Worm (Caenorhabditis elegans) whole organism, L4/young adult: ENCODE results near the gene F44A6.5.

Experiments used
- W03F9.2 ChIP-seq: fragments of 150-350 bp; optimal IDR thresholded peaks from 2 replicates; lab custom pipeline; 2014; ENCODE audit warnings: missing biosample characterization, missing genetic modification characterization
- dao-5 ChIP-seq: sonication (generic microtip); optimal IDR thresholded peaks from 2 replicates; lab custom pipeline; 2016; ENCODE audit warnings: missing genotype, missing genetic modification characterization, moderate library complexity, missing compliant biosample characterization
- him-1 ChIP-seq: sonication (generic microtip); optimal IDR thresholded peaks from 2 replicates; lab custom pipeline; 2016; ENCODE audit warnings: missing genotype, missing genetic modification reagents, missing genetic modification characterization, missing compliant biosample characterization

F44A6.5 gene

DNA sequence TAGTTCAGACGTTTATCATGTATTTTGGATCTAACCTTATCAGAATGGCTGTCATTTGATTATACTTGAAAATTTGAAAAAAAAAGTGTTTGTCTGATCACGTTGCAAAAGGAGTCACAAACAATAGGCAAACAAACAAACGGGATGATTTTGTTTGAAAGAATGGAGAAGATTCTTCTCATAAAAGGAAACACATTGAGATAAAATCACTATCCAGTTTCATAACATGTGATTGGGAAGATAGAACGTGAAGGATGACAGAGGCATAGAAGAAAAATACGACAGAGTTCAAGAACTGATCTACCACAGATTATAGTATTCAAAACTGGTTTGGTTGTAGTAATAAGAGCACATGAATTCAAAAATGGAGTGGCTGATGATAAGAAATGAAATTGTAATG is at the start of gene F44A6.5:
TSS of gene F44A6.5 (minus strand) at position 151 of the 400 bp plus-strand sequence.
- TF ChIP-seq W03F9.2 (tag; lab: Kevin White, UChicago) = no peak
- TF ChIP-seq him-1 = no peak
- TF ChIP-seq dao-5 (tag; lab: Kevin White, UChicago) = no peak

- TF ChIP-seq him-1 (no peak), dao-5 (tag; lab: Kevin White, UChicago) (no peak), W03F9.2 (tag; lab: Kevin White, UChicago) (no peak)
These were observed 43.6 kb upstream of the F44A6.5 start for ce11 chrX:10262299-10262698.

DNA sequence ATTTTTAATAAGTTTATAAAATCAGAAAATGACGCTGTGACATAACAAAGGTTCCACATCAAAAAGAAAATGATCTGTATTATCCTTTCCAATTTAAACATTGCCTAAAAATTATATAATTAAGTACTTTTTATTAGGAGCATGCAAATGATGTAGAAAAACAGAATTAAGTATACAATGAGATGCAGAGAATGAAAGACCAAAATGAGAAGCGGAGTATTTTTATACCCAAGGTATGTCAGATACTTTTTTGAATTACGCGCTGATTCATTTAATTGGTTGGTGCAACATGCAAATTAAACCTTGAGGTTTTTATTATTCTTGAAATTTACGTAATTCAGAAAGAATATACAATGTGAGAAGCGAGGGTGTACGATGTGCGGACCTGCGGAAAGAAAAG is 41.3 kb upstream of the F44A6.5 start, which contains the start of gene C32A9.1:
TSS of gene C32A9.1 (minus strand) at position 101 of the 400 bp plus-strand sequence.
- TF ChIP-seq W03F9.2 (tag; lab: Kevin White, UChicago) = no peak

DNA sequence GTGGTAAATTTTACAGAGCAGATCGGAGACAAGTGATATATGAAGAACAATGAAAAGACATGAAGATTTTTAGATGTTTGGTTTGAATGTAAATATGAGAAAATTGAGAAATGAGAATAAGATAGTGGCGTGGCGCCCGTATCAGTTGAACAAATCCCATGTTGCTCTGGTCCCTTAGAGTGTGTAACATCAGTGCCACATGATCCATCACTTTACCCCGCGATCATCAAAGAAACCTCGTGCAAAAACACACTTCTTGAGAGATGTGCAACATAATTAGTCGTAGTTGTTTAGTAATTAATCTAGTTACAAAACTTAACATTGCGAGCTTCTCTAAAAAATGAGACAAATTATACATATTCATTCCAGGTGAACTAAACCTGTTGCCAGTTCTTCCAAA is 35.3 kb upstream of the F44A6.5 start:
- TF ChIP-seq him-1 (no peak), W03F9.2 (tag; lab: Kevin White, UChicago) (no peak), dao-5 (tag; lab: Kevin White, UChicago) (no peak)

DNA sequence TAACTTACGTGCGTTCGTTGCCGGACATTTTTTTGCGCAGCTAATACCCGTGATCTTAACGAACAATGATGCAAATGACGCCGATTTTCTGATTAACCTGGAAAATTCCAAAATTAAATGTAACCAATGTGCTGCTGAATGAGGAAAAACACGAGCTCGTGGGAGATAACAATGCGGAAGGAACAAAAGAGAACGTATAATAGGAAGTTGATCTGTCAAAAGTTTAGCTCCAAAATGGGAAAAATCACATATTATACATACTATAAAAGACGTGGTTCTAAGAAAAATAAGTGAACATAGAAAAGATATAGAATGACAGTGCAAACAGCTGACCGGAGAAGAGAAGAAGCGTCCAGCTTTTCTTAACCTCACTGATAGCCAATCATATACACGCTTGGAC is 34.1 kb upstream of the F44A6.5 start, which contains the start of gene C14H10.2:
TSS of gene C14H10.2 (minus strand) at position 101 of the 400 bp plus-strand sequence.
- TF ChIP-seq him-1 (no peak), W03F9.2 (tag; lab: Kevin White, UChicago) (no peak), dao-5 (tag; lab: Kevin White, UChicago) (no peak)

DNA sequence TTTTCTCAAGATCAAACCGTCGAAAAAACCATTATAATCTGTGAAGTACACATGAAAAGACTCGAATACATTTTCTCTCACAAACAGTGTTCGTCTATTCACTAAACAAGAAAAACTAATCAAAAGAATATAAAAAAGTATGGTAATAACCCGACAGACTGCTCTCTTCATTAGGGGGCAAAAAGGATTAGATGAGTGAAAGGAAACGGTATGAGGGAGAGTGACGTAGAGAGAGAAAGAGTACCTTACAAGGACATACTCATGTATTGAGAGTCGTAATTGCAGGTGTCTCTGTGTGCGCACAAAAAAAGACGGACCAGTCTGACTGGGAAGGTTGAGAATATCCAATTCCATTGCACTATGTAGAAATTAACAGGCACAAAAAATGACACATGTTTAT is 31.0 kb upstream of the F44A6.5 start:
- TF ChIP-seq dao-5 (tag; lab: Kevin White, UChicago) (no peak), him-1 (no peak), W03F9.2 (tag; lab: Kevin White, UChicago) (no peak)

- TF ChIP-seq W03F9.2 (tag; lab: Kevin White, UChicago) (no peak), dao-5 (tag; lab: Kevin White, UChicago) (no peak), him-1 (no peak)
These were observed 26.9 kb upstream of the F44A6.5 start for ce11 chrX:10245617-10246016.

DNA sequence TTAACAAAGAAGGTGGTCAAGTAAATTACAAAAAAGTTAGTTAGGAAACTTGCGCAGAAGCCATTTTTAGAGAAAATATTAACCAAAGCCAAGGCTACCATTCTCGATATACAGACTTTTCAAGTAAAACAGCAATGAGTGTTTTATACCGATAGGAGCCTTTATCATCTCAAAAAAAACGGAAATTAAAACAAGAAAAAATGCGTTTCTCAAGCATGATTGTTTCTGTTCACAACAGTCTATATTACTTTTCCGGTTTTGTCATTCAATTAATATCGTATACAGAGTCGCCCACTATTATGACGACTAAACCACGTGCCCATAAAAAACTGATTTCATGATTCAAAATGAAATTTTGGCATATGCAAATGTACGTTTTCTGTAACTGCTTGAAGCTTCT is 22.2 kb upstream of the F44A6.5 start, which contains the start of gene str-74:
TSS of gene str-74 (minus strand) at position 101 of the 400 bp plus-strand sequence.
- no peak for TF ChIP-seq dao-5 (tag; lab: Kevin White, UChicago)
- TF ChIP-seq W03F9.2 (tag; lab: Kevin White, UChicago) = no peak
- TF ChIP-seq him-1 = no peak

DNA sequence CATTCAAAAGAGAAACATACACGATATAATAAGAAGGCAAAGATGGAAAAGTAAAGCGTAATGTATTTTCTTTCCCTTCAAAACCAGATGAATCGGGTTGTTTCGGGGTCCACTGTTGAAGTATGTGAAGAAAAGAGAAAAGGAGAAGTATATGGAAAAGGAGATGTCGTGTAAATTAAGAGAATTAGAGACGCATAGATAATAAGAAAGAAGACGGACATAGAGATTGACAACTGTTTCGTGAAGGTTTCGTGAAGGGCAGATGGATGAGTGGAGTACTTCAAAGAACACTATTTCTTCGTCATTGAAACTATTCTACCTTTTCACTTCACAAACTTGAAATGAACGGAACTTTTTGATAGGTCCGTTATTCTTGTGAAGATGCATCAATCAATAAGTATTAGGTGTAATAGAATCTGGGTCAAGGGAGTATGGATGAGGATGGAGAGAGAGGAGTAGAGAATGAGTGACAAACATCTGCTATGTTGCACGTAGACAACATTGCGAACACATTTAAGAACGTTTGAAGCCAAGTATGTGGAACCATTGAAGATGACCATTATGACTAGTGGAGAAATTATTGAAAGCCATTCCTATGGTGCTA is 19.5 kb upstream of the F44A6.5 start:
- TF ChIP-seq him-1 (no peak), dao-5 (tag; lab: Kevin White, UChicago) (no peak), W03F9.2 (tag; lab: Kevin White, UChicago) (no peak)

DNA sequence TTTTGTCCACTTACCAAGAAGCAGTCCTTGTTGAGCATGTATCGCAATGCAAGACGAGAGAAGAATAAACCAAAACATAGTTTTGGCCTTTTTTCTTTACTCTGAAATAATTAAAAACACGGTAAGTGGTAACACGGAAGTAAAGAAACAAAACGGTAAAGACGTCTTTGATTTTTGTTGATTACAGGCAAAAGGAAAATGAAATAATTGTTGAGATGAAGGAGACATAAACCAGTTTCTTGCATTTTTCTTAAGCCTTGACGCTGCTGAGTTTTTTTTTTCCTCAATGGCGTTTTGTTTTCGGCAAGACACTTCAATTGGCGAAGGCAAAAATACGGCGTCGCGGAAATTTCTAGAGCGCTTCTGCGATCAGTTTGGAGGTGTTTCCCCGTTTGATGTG is 18.1 kb upstream of the F44A6.5 start, which contains the start of gene zipt-13:
TSS of gene zipt-13 (minus strand) at position 101 of the 400 bp plus-strand sequence.
- TF ChIP-seq him-1 (no peak), dao-5 (tag; lab: Kevin White, UChicago) (no peak), W03F9.2 (tag; lab: Kevin White, UChicago) (no peak)

- TF ChIP-seq dao-5 (tag; lab: Kevin White, UChicago) = no peak
- no peak for TF ChIP-seq him-1
- no peak for TF ChIP-seq W03F9.2 (tag; lab: Kevin White, UChicago)
These were observed 13.7 kb upstream of the F44A6.5 start for ce11 chrX:10232395-10232794.

ce11 chrX:10230872-10231271 is 12.1 kb upstream of the F44A6.5 start:
- TF ChIP-seq dao-5 (tag; lab: Kevin White, UChicago) = no peak
- TF ChIP-seq W03F9.2 (tag; lab: Kevin White, UChicago) = no peak
- no peak for TF ChIP-seq him-1

DNA sequence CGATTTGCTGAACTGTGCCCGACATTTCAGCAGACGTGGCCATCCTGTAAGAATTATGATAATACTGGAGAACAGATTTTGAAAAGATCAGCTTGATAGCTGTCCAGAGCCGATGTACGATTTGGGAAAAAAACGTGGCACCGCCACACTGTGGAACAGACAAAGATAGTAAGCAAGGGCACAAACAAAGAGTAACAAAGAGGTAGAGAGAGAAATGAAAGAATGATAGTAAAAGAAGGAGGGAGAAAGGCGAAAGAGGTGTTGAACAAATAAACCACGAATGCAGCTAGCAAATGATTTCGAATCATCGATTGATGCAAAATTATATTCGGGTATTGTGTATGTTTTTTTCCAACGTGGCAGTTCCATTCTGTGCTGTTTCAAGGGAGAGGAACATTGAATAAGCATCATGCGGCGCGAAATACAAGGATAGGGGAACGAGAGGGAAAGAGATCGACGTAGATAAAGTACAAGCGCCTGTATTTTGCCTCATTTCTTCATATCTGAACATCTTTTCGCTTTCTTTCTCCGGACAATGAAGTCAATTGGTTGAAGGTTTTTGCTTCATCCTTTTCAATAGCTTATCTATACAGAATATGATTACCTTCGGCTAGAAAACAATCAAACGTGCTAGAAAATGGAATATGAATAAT is 9.5 kb upstream of the F44A6.5 start, which contains the start of gene C14H10.3:
TSS of gene C14H10.3 (minus strand) at position 44 of the 653 bp plus-strand sequence.
- no peak for TF ChIP-seq dao-5 (tag; lab: Kevin White, UChicago)
- TF ChIP-seq him-1 = no peak
- no peak for TF ChIP-seq W03F9.2 (tag; lab: Kevin White, UChicago)

DNA sequence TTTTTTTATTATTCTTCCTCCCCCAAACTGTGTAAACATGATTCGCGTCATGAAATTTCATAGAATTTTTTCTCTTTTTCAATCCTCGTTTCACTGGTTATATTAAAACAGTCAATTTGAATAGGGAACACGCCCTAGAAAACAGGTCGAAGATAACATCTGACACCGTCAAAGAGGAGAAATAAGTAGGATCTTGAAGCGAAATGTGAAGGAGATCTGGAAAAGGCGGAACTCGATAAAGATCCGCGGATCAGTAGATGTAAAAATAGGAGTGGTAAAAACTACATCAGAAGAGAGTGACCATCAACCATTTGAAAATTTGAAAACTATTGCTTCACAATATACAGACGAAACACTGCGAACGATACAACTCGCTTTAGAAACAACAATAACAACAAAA is 8.5 kb upstream of the F44A6.5 start:
- TF ChIP-seq dao-5 (tag; lab: Kevin White, UChicago) (no peak), him-1 (no peak), W03F9.2 (tag; lab: Kevin White, UChicago) (no peak)
